Worm (Caenorhabditis elegans) whole organism, L2 larva: ENCODE measurements around the gene ZC239.13.
"Not testable (repeated sequence)": the region's sequence is repeated elsewhere in the genome, so short reads cannot be mapped to it uniquely, and the experiment has no call there.

Source experiments
- F13H6.1 ChIP-seq: sonication (generic microtip); optimal IDR thresholded peaks from 2 replicates; lab custom pipeline; 2016; ENCODE audit warnings: missing genetic modification characterization, missing compliant biosample characterization
- ZK546.5 ChIP-seq: sonication (generic microtip); optimal IDR thresholded peaks from 2 replicates; lab custom pipeline; 2017; ENCODE audit warnings: missing biosample characterization, missing genetic modification characterization
- crh-2 ChIP-seq: sonication (generic microtip); optimal IDR thresholded peaks from 2 replicates; lab custom pipeline; 2017; ENCODE audit warnings: missing biosample characterization, missing genetic modification characterization
- lin-39 ChIP-seq: fragments of 150-350 bp; optimal IDR thresholded peaks from 2 replicates; lab custom pipeline; 2014; ENCODE audit warnings: missing biosample characterization, missing genetic modification reagents, missing genetic modification characterization
- nhr-12 ChIP-seq: fragments of 150-350 bp; optimal IDR thresholded peaks from 2 replicates; lab custom pipeline; 2014; ENCODE audit warnings: missing biosample characterization, missing genetic modification characterization
- nhr-21 ChIP-seq: fragments of 150-350 bp; optimal IDR thresholded peaks from 2 replicates; lab custom pipeline; 2014; ENCODE audit warnings: missing biosample characterization, missing genetic modification characterization
- nhr-25 ChIP-seq: fragments of 150-350 bp; sonication (generic microtip); optimal IDR thresholded peaks from 3 replicates; lab custom pipeline; 2014; ENCODE audit warnings: missing biosample characterization, missing genetic modification characterization
- nhr-77 ChIP-seq: fragments of 150-350 bp; optimal IDR thresholded peaks from 2 replicates; lab custom pipeline; 2014; ENCODE audit warnings: missing biosample characterization, missing genetic modification characterization
- snpc-4 ChIP-seq: fragments of 150-350 bp; optimal IDR thresholded peaks from 2 replicates; lab custom pipeline; 2014; ENCODE audit warnings: missing biosample characterization, missing genetic modification characterization
- ztf-1 ChIP-seq: fragments of 200-800 bp; sonication (Bioruptor generic); conservative IDR thresholded peaks from 2 replicates; pipeline ENCODE4 v1.3.6; 2022; ENCODE audit warnings: missing genetic modification characterization, missing compliant biosample characterization

DNA sequence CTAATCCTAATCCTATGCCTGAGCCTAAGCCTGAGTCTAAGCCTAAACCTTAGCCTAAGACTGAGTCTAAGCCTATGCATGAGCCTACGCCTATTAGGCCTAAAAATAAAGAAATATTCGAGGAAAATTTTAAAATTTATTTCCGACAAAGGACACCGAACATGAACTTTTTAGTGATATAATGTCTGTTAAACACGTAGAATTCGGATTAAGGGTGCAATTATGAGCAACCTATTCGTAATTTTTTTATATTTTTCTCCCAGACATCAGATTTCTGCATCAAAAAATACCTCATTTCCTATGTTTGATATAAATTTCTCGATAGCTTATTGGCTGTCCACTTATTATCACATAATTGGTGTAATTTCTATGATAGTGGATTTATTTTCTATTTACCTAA, 33.6 kb downstream of the ZC239.13 start, which contains the start of gene Y27F2A.11:
- TF ChIP-seq nhr-25; snpc-4 (tag; lab: Kevin White, UChicago); ztf-1 (GFP tag; lab: Robert Waterston, UW); crh-2 (tag; lab: Kevin White, UChicago); F13H6.1; nhr-77 (tag; lab: Kevin White, UChicago); lin-39 (tag; lab: Kevin White, UChicago); nhr-12 (tag; lab: Kevin White, UChicago); ZK546.5 (tag; lab: Kevin White, UChicago); nhr-21 (tag; lab: Kevin White, UChicago): not testable (repeated sequence)
